Worm (Caenorhabditis elegans) whole organism, L1 larva: ENCODE measurements around the gene irld-6.
A peak's percentile ranks its signal among the peaks of the same experiment; 100 is the strongest.

Source experiments
- alr-1 ChIP-seq: fragments of 200-800 bp; sonication (Bioruptor generic); optimal IDR thresholded peaks from 2 replicates; lab custom pipeline; 2018; ENCODE audit warnings: borderline replicate concordance, mild to moderate bottlenecking, missing genetic modification characterization, missing compliant biosample characterization
- ceh-82 ChIP-seq, 3 experiments: fragments of 150-350 bp in 1 of 3; sonication (generic microtip) in 2 of 3; optimal IDR thresholded peaks; 2 replicates each; lab custom pipeline; 2014 to 2017; ENCODE audit warnings: missing biosample characterization in 3 of 3, missing genetic modification characterization in 3 of 3
- hlh-17 ChIP-seq: fragments of 200-800 bp; sonication (Bioruptor generic); optimal IDR thresholded peaks from 2 replicates; lab custom pipeline; 2018; ENCODE audit warnings: missing genetic modification characterization, mild to moderate bottlenecking, missing compliant biosample characterization, moderate library complexity, borderline replicate concordance
- hlh-4 ChIP-seq: sonication (generic microtip); optimal IDR thresholded peaks from 2 replicates; lab custom pipeline; 2016; ENCODE audit warnings: mild to moderate bottlenecking, missing genetic modification characterization, missing compliant biosample characterization
- lin-39 ChIP-seq: fragments of 150-350 bp; optimal IDR thresholded peaks from 2 replicates; lab custom pipeline; 2014; ENCODE audit warnings: missing biosample characterization, missing genetic modification reagents, missing genetic modification characterization
- lsy-2 ChIP-seq, 2 experiments: fragments of 150-350 bp; optimal IDR thresholded peaks; 2 replicates each; lab custom pipeline; 2014; ENCODE audit warnings: missing biosample characterization in 2 of 2, missing genetic modification characterization in 2 of 2
- snpc-4 ChIP-seq: fragments of 150-350 bp; optimal IDR thresholded peaks from 2 replicates; lab custom pipeline; 2014; ENCODE audit warnings: missing biosample characterization, missing genetic modification characterization
- zag-1 ChIP-seq: fragments of 150-350 bp; optimal IDR thresholded peaks from 2 replicates; lab custom pipeline; 2014; ENCODE audit warnings: missing biosample characterization, missing genetic modification characterization

ce11 chrV:10723181-10723580 is 33.4 kb downstream of the irld-6 start:
- peak in 1 of 2 experiments; percentile 30 for TF ChIP-seq lsy-2 (tag; optimal IDR thresholded peaks at IDR 0.05; lab: Kevin White, UChicago)
- no peak for TF ChIP-seq zag-1 (tag; lab: Kevin White, UChicago)
- no peak for TF ChIP-seq snpc-4 (tag; lab: Kevin White, UChicago)
- TF ChIP-seq lin-39 (tag; lab: Kevin White, UChicago): no peak
- no peak for TF ChIP-seq alr-1
- no peak for TF ChIP-seq ceh-82 (tag; optimal IDR thresholded peaks at IDR 0.05; lab: Kevin White, UChicago)
- no peak for TF ChIP-seq hlh-17
- no peak for TF ChIP-seq hlh-4
